Fruit fly (Drosophila melanogaster): ENCODE results near the gene Brf.

The Brf gene

DNA sequence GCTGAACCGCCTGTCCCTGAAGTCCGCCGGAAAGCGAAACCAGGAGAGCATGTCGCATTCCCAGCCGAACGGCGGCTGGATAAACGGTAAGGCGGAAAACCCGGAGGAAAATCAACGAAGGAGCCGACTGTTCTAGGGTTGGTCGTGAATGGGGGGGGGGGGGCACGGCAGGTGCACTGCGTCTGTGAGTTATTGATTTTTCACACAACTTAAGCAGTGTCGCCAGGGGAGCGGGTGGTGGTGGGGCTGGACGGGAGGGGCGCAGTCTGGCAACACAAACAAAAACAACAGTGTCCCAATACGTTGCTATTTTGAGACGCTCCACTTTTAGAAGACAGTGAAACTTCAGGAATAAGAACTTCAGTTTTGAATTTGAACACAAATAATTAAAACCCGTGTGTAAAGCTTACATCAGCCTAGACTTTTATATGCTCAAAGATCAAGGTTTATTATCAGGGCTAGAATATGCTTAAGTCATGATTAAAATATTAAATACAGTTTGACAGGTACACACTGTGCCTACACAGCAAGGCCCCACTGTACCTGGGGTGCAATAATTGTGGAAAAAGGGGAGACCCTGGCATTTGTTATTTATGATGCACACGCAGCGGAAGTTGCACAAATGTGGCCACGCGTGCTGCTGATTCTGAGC lies 4.8 kb downstream of the Brf start (continued):
- TF ChIP-seq Bgb (GFP tag; IDR thresholded peaks at IDR 0.05; ENCODE audit: partially characterized antibody) (no peak), tx (GFP tag; optimal IDR thresholded peaks at IDR 0.05) (no peak), CG8388 (GFP tag; optimal IDR thresholded peaks at IDR 0.05) (peak; percentile 73), CG6654 (GFP tag; optimal IDR thresholded peaks at IDR 0.05) (peak; percentile 47), Nf-YA (GFP tag; IDR thresholded peaks at IDR 0.05) (peak; percentile 57; the same call in 1 of the 2 replicates), Myb (GFP tag; optimal IDR thresholded peaks at IDR 0.05) (no peak), ken (GFP tag; IDR thresholded peaks at IDR 0.05) (peak; percentile 76), Deaf1 (tag; optimal IDR thresholded peaks at IDR 0.05) (no peak), exex (tag; optimal IDR thresholded peaks at IDR 0.05) (no peak), Doc3 (GFP tag; IDR thresholded peaks at IDR 0.05; ENCODE audit: partially characterized antibody) (no peak), CG2712 (tag; optimal IDR thresholded peaks at IDR 0.05) (peak; percentile 82), CG6272 (GFP tag; IDR thresholded peaks at IDR 0.05) (peak; percentile 40; the same call in 1 of the 2 replicates), Dll (GFP tag; IDR thresholded peaks at IDR 0.05; ENCODE audit: partially characterized antibody) (no peak), Camta (GFP tag; optimal IDR thresholded peaks at IDR 0.05) (peak; percentile 29), crol (GFP tag; IDR thresholded peaks at IDR 0.05) (peak; percentile 97), grau (tag; optimal IDR thresholded peaks at IDR 0.05) (peak; percentile 95), Taf1 (GFP tag; IDR thresholded peaks at IDR 0.05) (no peak; the same call in 1 of the 2 replicates), CG30403 (GFP tag; optimal IDR thresholded peaks at IDR 0.05) (peak; percentile 65), Oaz (GFP tag; IDR thresholded peaks at IDR 0.05) (peak; percentile 17; the same call in 1 of the 2 replicates), caup (GFP tag; optimal IDR thresholded peaks at IDR 0.05; ENCODE audit: severe bottlenecking) (peak; percentile 45), CG6791 (GFP tag; IDR thresholded peaks at IDR 0.05; ENCODE audit: partially characterized antibody) (no peak), lilli (GFP tag; optimal IDR thresholded peaks at IDR 0.05) (peak; percentile 52), emc (GFP tag; optimal IDR thresholded peaks at IDR 0.05) (no peak), Chrac-16 (GFP tag; optimal IDR thresholded peaks at IDR 0.05) (peak; percentile 47), Rfx (GFP tag; IDR thresholded peaks at IDR 0.05) (peak; percentile 43; the same call in 1 of the 2 replicates), ac (GFP tag; optimal IDR thresholded peaks at IDR 0.05) (peak; percentile 22), Asciz (GFP tag; optimal IDR thresholded peaks at IDR 0.05) (peak; percentile 76), Hr51 (GFP tag; optimal IDR thresholded peaks at IDR 0.05) (peak in 1 of 2 experiments; percentile 72), CG16813 (GFP tag; IDR thresholded peaks at IDR 0.05; ENCODE audit: partially characterized antibody) (no peak), HLH3B (GFP tag; IDR thresholded peaks at IDR 0.05) (peak; percentile 75), twi (tag; optimal IDR thresholded peaks at IDR 0.05) (peak; percentile 35), CG16815 (GFP tag; optimal IDR thresholded peaks at IDR 0.05) (peak; percentile 35), CG7786 (GFP tag; optimal IDR thresholded peaks at IDR 0.05) (peak; percentile 7), CG11696 (GFP tag; IDR thresholded peaks at IDR 0.05) (no peak), sima (GFP tag; optimal IDR thresholded peaks at IDR 0.05) (no peak), CG3407 (GFP tag; optimal IDR thresholded peaks at IDR 0.05) (peak; percentile 66), CG9797 (GFP tag; optimal IDR thresholded peaks at IDR 0.05) (no peak), Rx (GFP tag; IDR thresholded peaks at IDR 0.05) (peak; percentile 58), tin (GFP tag; optimal IDR thresholded peaks at IDR 0.05) (peak; percentile 69), hth (optimal IDR thresholded peaks at IDR 0.05) (no peak), onecut (GFP tag; IDR thresholded peaks at IDR 0.05) (peak; percentile 100), E2f1 (GFP tag; IDR thresholded peaks at IDR 0.05) (peak; percentile 71; the same call in 1 of the 2 replicates), CG11504 (tag; optimal IDR thresholded peaks at IDR 0.05) (peak; percentile 85), so (GFP tag; IDR thresholded peaks at IDR 0.05) (peak; percentile 73; the same call in 1 of the 3 replicates), CG4282 (GFP tag; optimal IDR thresholded peaks at IDR 0.05) (no peak), sug (tag; optimal IDR thresholded peaks at IDR 0.05) (peak; percentile 11), danr (GFP tag; IDR thresholded peaks at IDR 0.05) (peak; percentile 25; the same call in 1 of the 2 replicates), fru (optimal IDR thresholded peaks at IDR 0.05) (no peak), CG11093 (GFP tag; IDR thresholded peaks at IDR 0.05) (peak; percentile 72; the same call in 2 of the 3 replicates), ATbp (GFP tag; optimal IDR thresholded peaks at IDR 0.05) (peak; percentile 77)
